Worm (Caenorhabditis elegans) whole organism, early embryonic: Measurements from ENCODE around the gene Y11D7A.9.

ENCODE experiments used
- F13C5.2 ChIP-seq: sonication (generic microtip); optimal IDR thresholded peaks from 2 replicates; lab custom pipeline; 2017; ENCODE audit warnings: mild to moderate bottlenecking, missing genetic modification characterization, inconsistent platforms, missing compliant biosample characterization
- aly-1 ChIP-seq: sonication (generic microtip); optimal IDR thresholded peaks from 2 replicates; lab custom pipeline; 2016; ENCODE audit warnings: missing genetic modification characterization, missing compliant biosample characterization
- ceh-13 ChIP-seq: fragments of 200-800 bp; sonication (Bioruptor generic); optimal IDR thresholded peaks from 2 replicates; lab custom pipeline; 2018; ENCODE audit warnings: mild to moderate bottlenecking, missing genetic modification characterization, missing compliant biosample characterization
- flt-1 ChIP-seq: fragments of 200-800 bp; sonication (Bioruptor generic); IDR thresholded peaks from 2 replicates; pipeline ENCODE4 v1.3.6; 2022; ENCODE audit warnings: missing genetic modification characterization, missing compliant biosample characterization
- hnd-1 ChIP-seq: sonication (generic microtip); optimal IDR thresholded peaks from 2 replicates; lab custom pipeline; 2016; ENCODE audit warnings: missing genetic modification characterization, missing compliant biosample characterization
- tra-4 ChIP-seq: sonication (generic microtip); optimal IDR thresholded peaks from 2 replicates; lab custom pipeline; 2017; ENCODE audit warnings: missing genetic modification characterization, missing compliant biosample characterization

ce11 chrIV:9300127-9300526 is 44.2 kb upstream of the Y11D7A.9 start, which contains the start of gene F49C12.3:
- TF ChIP-seq ceh-13 = no peak
- no peak for TF ChIP-seq tra-4 (tag; lab: Kevin White, UChicago)
- TF ChIP-seq flt-1 (GFP tag; lab: Robert Waterston, UW) = no peak
- TF ChIP-seq F13C5.2 (tag; lab: Kevin White, UChicago) = no peak
- TF ChIP-seq aly-1 = no peak
- no peak for TF ChIP-seq hnd-1 (tag; lab: Kevin White, UChicago)
